Fruit fly (Drosophila melanogaster): ENCODE measurements around the gene Remo.

Gene Remo

DNA sequence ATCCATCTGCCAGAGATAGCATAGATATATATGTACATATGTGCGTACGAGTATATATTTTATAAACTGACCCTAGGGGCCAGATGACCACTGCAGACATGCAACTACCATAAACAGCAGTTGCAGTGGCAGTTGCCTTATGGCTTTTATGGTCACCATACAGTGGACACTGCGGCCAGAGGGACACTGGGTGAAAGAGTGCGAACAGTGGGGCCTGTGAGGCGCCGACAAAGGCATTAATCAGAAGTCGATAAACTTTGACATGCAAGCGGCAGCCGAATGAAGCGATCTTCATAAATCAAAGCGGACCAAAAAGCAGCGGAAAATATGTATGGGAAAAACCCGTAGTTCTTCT lies 27.6 kb downstream of the Remo start:
- TF ChIP-seq CG32006 (GFP tag; optimal IDR thresholded peaks at IDR 0.05) (peak; percentile 28), ss (GFP tag; optimal IDR thresholded peaks at IDR 0.05) (peak in 1 of 2 experiments; percentile 68), CG1621 (tag; optimal IDR thresholded peaks at IDR 0.05) (no peak), svp (GFP tag) (peak; percentile 51), CG8119 (GFP tag; IDR thresholded peaks at IDR 0.05) (peak; percentile 15; the same call in 1 of the 3 replicates)

- peak; percentile 67 for TF ChIP-seq Met (GFP tag; optimal IDR thresholded peaks at IDR 0.05)
- TF ChIP-seq CG3032 (tag; optimal IDR thresholded peaks at IDR 0.05), result peak; percentile 86
- peak; percentile 79 for TF ChIP-seq CG8119 (GFP tag; IDR thresholded peaks at IDR 0.05)
- peak; percentile 89 for TF ChIP-seq CG10669 (GFP tag; optimal IDR thresholded peaks at IDR 0.05)
- TF ChIP-seq net (GFP tag; optimal IDR thresholded peaks at IDR 0.05), result peak; percentile 81
- peak; percentile 57 for TF ChIP-seq acj6 (GFP tag; optimal IDR thresholded peaks at IDR 0.05)
- TF ChIP-seq pdm3 (GFP tag; optimal IDR thresholded peaks at IDR 0.05), result peak; percentile 45
- peak; percentile 92 for TF ChIP-seq CG16779 (tag; optimal IDR thresholded peaks at IDR 0.05)
- TF ChIP-seq Smox (GFP tag; optimal IDR thresholded peaks at IDR 0.05), result peak; percentile 26
- TF ChIP-seq CG15336 (GFP tag; IDR thresholded peaks at IDR 0.05), result peak; percentile 81
- peak; percentile 75 for TF ChIP-seq Blimp-1 (GFP tag; optimal IDR thresholded peaks at IDR 0.05)
- TF ChIP-seq Sox14 (GFP tag; optimal IDR thresholded peaks at IDR 0.05), result peak; percentile 49
- TF ChIP-seq CG8319 (GFP tag; optimal IDR thresholded peaks at IDR 0.05), result peak; percentile 41
- peak; percentile 64 for TF ChIP-seq CG34406 (GFP tag; optimal IDR thresholded peaks at IDR 0.05)
- TF ChIP-seq OdsH (GFP tag; optimal IDR thresholded peaks at IDR 0.05), result peak; percentile 70
- TF ChIP-seq CG10631 (GFP tag; optimal IDR thresholded peaks at IDR 0.05), result peak; percentile 19
- TF ChIP-seq Ets21C (GFP tag; optimal IDR thresholded peaks at IDR 0.05), result no peak
- TF ChIP-seq CG32006 (GFP tag; optimal IDR thresholded peaks at IDR 0.05), result peak; percentile 83
- TF ChIP-seq cyc (GFP tag; optimal IDR thresholded peaks at IDR 0.05), result peak; percentile 27
- TF ChIP-seq achi (GFP tag; optimal IDR thresholded peaks at IDR 0.05), result peak; percentile 69
- peak; percentile 98 for TF ChIP-seq CG6854 (GFP tag; optimal IDR thresholded peaks at IDR 0.05)
- TF ChIP-seq salr (GFP tag; optimal IDR thresholded peaks at IDR 0.05), result peak; percentile 71 to 77
- TF ChIP-seq svp (GFP tag), result peak; percentile 83
- no peak for TF ChIP-seq fd85E (GFP tag; optimal IDR thresholded peaks at IDR 0.05)
- TF ChIP-seq CG3919 (GFP tag; optimal IDR thresholded peaks at IDR 0.05), result peak; percentile 68
- no peak for TF ChIP-seq CG11902 (GFP tag; optimal IDR thresholded peaks at IDR 0.05)
- TF ChIP-seq Hr38 (GFP tag; optimal IDR thresholded peaks at IDR 0.05), result no peak
- TF ChIP-seq lz (GFP tag; optimal IDR thresholded peaks at IDR 0.05), result peak; percentile 32
- peak; percentile 65 for TF ChIP-seq Sox102F (GFP tag; optimal IDR thresholded peaks at IDR 0.05)
- peak; percentile 47 for TF ChIP-seq vri (GFP tag; optimal IDR thresholded peaks at IDR 0.05)
- TF ChIP-seq CG11294 (GFP tag; IDR thresholded peaks at IDR 0.05), result no peak
- TF ChIP-seq CG7368 (GFP tag; optimal IDR thresholded peaks at IDR 0.05), result peak; percentile 76
- TF ChIP-seq Eip93F (GFP tag; optimal IDR thresholded peaks at IDR 0.05), result peak; percentile 65
- peak; percentile 65 for TF ChIP-seq topi (GFP tag; optimal IDR thresholded peaks at IDR 0.05)
- TF ChIP-seq CG8632 (GFP tag; optimal IDR thresholded peaks at IDR 0.05), result peak; percentile 72
- peak; percentile 85 for TF ChIP-seq Eip78C (GFP tag)
- TF ChIP-seq CG11762 (GFP tag; optimal IDR thresholded peaks at IDR 0.05; ENCODE audit: insufficient read depth), result peak; percentile 59
- TF ChIP-seq CG6163 (GFP tag; IDR thresholded peaks at IDR 0.05), result peak; percentile 72; the same call in 2 of the 3 replicates
- peak; percentile 99 for TF ChIP-seq ss (GFP tag; optimal IDR thresholded peaks at IDR 0.05)
- TF ChIP-seq CG6808 (GFP tag; optimal IDR thresholded peaks at IDR 0.05), result peak; percentile 94
- no peak for TF ChIP-seq fkh (GFP tag; optimal IDR thresholded peaks at IDR 0.05)
- TF ChIP-seq CG9139 (GFP tag; optimal IDR thresholded peaks at IDR 0.05), result peak; percentile 98
- TF ChIP-seq CG6276 (GFP tag; optimal IDR thresholded peaks at IDR 0.05), result peak; percentile 96
- peak; percentile 28 for TF ChIP-seq CG6792 (GFP tag; optimal IDR thresholded peaks at IDR 0.05)
- peak; percentile 87 for TF ChIP-seq spab (GFP tag; optimal IDR thresholded peaks at IDR 0.05)
- TF ChIP-seq esn (GFP tag; optimal IDR thresholded peaks at IDR 0.05), result peak; percentile 53
- TF ChIP-seq CG31627 (GFP tag; optimal IDR thresholded peaks at IDR 0.05), result no peak
- TF ChIP-seq Eip75B (GFP tag; optimal IDR thresholded peaks at IDR 0.05), result peak; percentile 18
Measured at dm6 chrX:13319376-13319883, 31.6 kb downstream of the Remo start.
